Worm (Caenorhabditis elegans) whole organism, L4 larva: ENCODE data around the gene F41E6.5.
A peak's percentile ranks its signal among the peaks of the same experiment; 100 is the strongest.

Experiments
- D1046.2 ChIP-seq: fragments of 200-800 bp; sonication (Bioruptor generic); IDR thresholded peaks from 2 replicates; pipeline ENCODE4 v1.3.6; 2022; ENCODE audit warnings: missing genetic modification characterization, missing compliant biosample characterization
- F49E8.2 ChIP-seq: sonication (generic microtip); optimal IDR thresholded peaks from 2 replicates; lab custom pipeline; 2016; ENCODE audit warnings: missing compliant biosample characterization, mild to moderate bottlenecking, missing genetic modification characterization, borderline replicate concordance
- T26A8.4 ChIP-seq: fragments of 200-800 bp; sonication (Bioruptor generic); IDR thresholded peaks from 2 replicates; pipeline ENCODE4 v1.3.6; 2022; ENCODE audit warnings: missing genetic modification characterization, missing compliant biosample characterization
- Y105C5A.15 ChIP-seq: fragments of 200-800 bp; sonication (Bioruptor generic); IDR thresholded peaks from 2 replicates; pipeline ENCODE4 v1.3.6; 2022; ENCODE audit warnings: missing genetic modification characterization, missing compliant biosample characterization
- Y5F2A.4 ChIP-seq: fragments of 200-800 bp; sonication (Bioruptor generic); optimal IDR thresholded peaks from 2 replicates; lab custom pipeline; 2018; ENCODE audit warnings: mild to moderate bottlenecking, missing genetic modification characterization, missing compliant biosample characterization
- aha-1 ChIP-seq: fragments of 150-350 bp; peaks from one replicate; lab custom pipeline; 2014; ENCODE audit warnings: missing biosample characterization, missing genetic modification characterization
- aly-2 ChIP-seq: sonication (generic microtip); optimal IDR thresholded peaks from 2 replicates; lab custom pipeline; 2018; ENCODE audit warnings: missing biosample characterization, missing genetic modification characterization
- attf-4 ChIP-seq: sonication (generic microtip); optimal IDR thresholded peaks from 3 replicates; lab custom pipeline; 2017; ENCODE audit warnings: missing biosample characterization, missing genetic modification characterization
- ceh-62 ChIP-seq: sonication (generic microtip); optimal IDR thresholded peaks from 2 replicates; lab custom pipeline; 2017; ENCODE audit warnings: missing biosample characterization, missing genetic modification characterization
- ceh-82 ChIP-seq: sonication (generic microtip); optimal IDR thresholded peaks from 2 replicates; lab custom pipeline; 2017; ENCODE audit warnings: missing biosample characterization, missing genetic modification characterization
- cey-2 ChIP-seq: sonication (generic microtip); optimal IDR thresholded peaks from 3 replicates; lab custom pipeline; 2017; ENCODE audit warnings: missing genetic modification characterization, mild to moderate bottlenecking, missing compliant biosample characterization, antibody characterized with exemption, borderline replicate concordance; ENCODE audit not compliant: insufficient read depth
- daf-16 ChIP-seq, 3 experiments: sonication (generic microtip); optimal IDR thresholded peaks; 2 replicates each; lab custom pipeline; 2016 to 2017; ENCODE audit warnings: missing genetic modification characterization in 3 of 3, missing genetic modification reagents in 3 of 3, mild to moderate bottlenecking in 2 of 3, missing compliant biosample characterization in 2 of 3, missing biosample characterization in 1 of 3, moderate library complexity in 1 of 3
- daf-19 ChIP-seq: fragments of 200-800 bp; sonication (Bioruptor generic); conservative IDR thresholded peaks from 2 replicates; pipeline ENCODE4 v1.3.6; 2022; ENCODE audit warnings: missing genetic modification characterization, missing compliant biosample characterization
- dmd-6 ChIP-seq: fragments of 200-800 bp; sonication (Bioruptor generic); IDR thresholded peaks from 2 replicates; pipeline ENCODE4 v1.3.6; 2022; ENCODE audit warnings: missing genetic modification reagents, missing genetic modification characterization, missing compliant biosample characterization
- dmd-8 ChIP-seq: fragments of 200-800 bp; sonication (Bioruptor generic); IDR thresholded peaks from 2 replicates; pipeline ENCODE4 v1.3.6; 2022; ENCODE audit warnings: missing genetic modification characterization, missing compliant biosample characterization
- dmd-9 ChIP-seq: fragments of 200-800 bp; sonication (Bioruptor generic); IDR thresholded peaks from 2 replicates; pipeline ENCODE4 v1.3.6; 2022; ENCODE audit warnings: missing genetic modification reagents, missing genetic modification characterization, missing compliant biosample characterization
- dve-1 ChIP-seq: sonication (generic microtip); optimal IDR thresholded peaks from 2 replicates; lab custom pipeline; 2017; ENCODE audit warnings: antibody characterized with exemption, mild to moderate bottlenecking, missing genetic modification characterization, missing compliant biosample characterization; ENCODE audit not compliant: insufficient read depth
- egl-27 ChIP-seq: sonication (generic microtip); optimal IDR thresholded peaks from 3 replicates; lab custom pipeline; 2017; ENCODE audit warnings: missing biosample characterization, missing genetic modification reagents, missing genetic modification characterization
- egl-43 ChIP-seq: fragments of 200-800 bp; sonication (Bioruptor generic); IDR thresholded peaks from 2 replicates; pipeline ENCODE4 v1.3.6; 2022; ENCODE audit warnings: missing genetic modification reagents, missing genetic modification characterization, missing compliant biosample characterization
- gei-8 ChIP-seq: fragments of 200-800 bp; sonication (Bioruptor generic); optimal IDR thresholded peaks from 2 replicates; lab custom pipeline; 2018; ENCODE audit warnings: mild to moderate bottlenecking, missing genetic modification characterization, missing compliant biosample characterization
- hlh-30 ChIP-seq: sonication (generic microtip); optimal IDR thresholded peaks from 2 replicates; lab custom pipeline; 2017; ENCODE audit warnings: antibody characterized with exemption, mild to moderate bottlenecking, missing genetic modification characterization, missing compliant biosample characterization; ENCODE audit not compliant: insufficient read depth
- lim-7 ChIP-seq: fragments of 200-800 bp; sonication (Bioruptor generic); IDR thresholded peaks from 2 replicates; pipeline ENCODE4 v1.3.6; 2022; ENCODE audit warnings: missing genetic modification characterization, missing compliant biosample characterization
- lin-29 ChIP-seq: fragments of 200-800 bp; sonication (Bioruptor generic); IDR thresholded peaks from 2 replicates; pipeline ENCODE4 v1.3.6; 2022; ENCODE audit warnings: missing genetic modification reagents, missing genetic modification characterization, missing compliant biosample characterization
- lin-39 ChIP-seq: fragments of 150-350 bp; optimal IDR thresholded peaks from 2 replicates; lab custom pipeline; 2014; ENCODE audit warnings: missing biosample characterization, missing genetic modification reagents, missing genetic modification characterization
- lsy-2 ChIP-seq, 2 experiments: fragments of 150-350 bp in 1 of 2; sonication (generic microtip) in 1 of 2; optimal IDR thresholded peaks; 2 replicates each; lab custom pipeline; 2014 to 2017; ENCODE audit warnings: missing biosample characterization in 2 of 2, missing genetic modification characterization in 2 of 2
- madf-9 ChIP-seq: fragments of 200-800 bp; sonication (Bioruptor generic); conservative IDR thresholded peaks from 2 replicates; pipeline ENCODE4 v1.3.6; 2022; ENCODE audit warnings: missing genetic modification reagents, missing genetic modification characterization, missing compliant biosample characterization
- mep-1 ChIP-seq: fragments of 150-350 bp; sonication (generic microtip); optimal IDR thresholded peaks from 3 replicates; lab custom pipeline; 2014; ENCODE audit warnings: missing biosample characterization, missing genetic modification characterization
- mxl-3 ChIP-seq: fragments of 200-800 bp; sonication (Bioruptor generic); optimal IDR thresholded peaks from 2 replicates; lab custom pipeline; 2018; ENCODE audit warnings: mild to moderate bottlenecking, missing genetic modification characterization, missing compliant biosample characterization
- nhr-10 ChIP-seq: fragments of 150-350 bp; optimal IDR thresholded peaks from 2 replicates; lab custom pipeline; 2014; ENCODE audit warnings: missing biosample characterization, missing genetic modification characterization
- nhr-28 ChIP-seq: fragments of 150-350 bp; optimal IDR thresholded peaks from 2 replicates; lab custom pipeline; 2014; ENCODE audit warnings: missing biosample characterization, missing genetic modification characterization
- nhr-42 ChIP-seq: fragments of 200-800 bp; sonication (Bioruptor generic); IDR thresholded peaks from 2 replicates; pipeline ENCODE4 v1.3.6; 2022; ENCODE audit warnings: missing genetic modification characterization, missing compliant biosample characterization
- nhr-6 ChIP-seq: fragments of 150-350 bp; optimal IDR thresholded peaks from 2 replicates; lab custom pipeline; 2014; ENCODE audit warnings: missing biosample characterization, missing genetic modification characterization
- nhr-76 ChIP-seq: fragments of 150-350 bp; optimal IDR thresholded peaks from 2 replicates; lab custom pipeline; 2014; ENCODE audit warnings: missing biosample characterization, missing genetic modification characterization
- pha-4 ChIP-seq, 2 experiments: fragments of 150-350 bp in 1 of 2; fragments of 200-800 bp in 1 of 2; sonication (Bioruptor generic) in 1 of 2; IDR thresholded peaks in 1 of 2; optimal IDR thresholded peaks in 1 of 2; 2 replicates each; pipeline versions ENCODE4 v1.3.6 to Lab custom; 2014 to 2022; ENCODE audit warnings: missing genetic modification characterization in 2 of 2, missing genetic modification reagents in 2 of 2, missing biosample characterization in 1 of 2, missing compliant biosample characterization in 1 of 2
- pqm-1 ChIP-seq: sonication (generic microtip); optimal IDR thresholded peaks from 2 replicates; lab custom pipeline; 2017; ENCODE audit warnings: missing biosample characterization, missing genetic modification characterization
- rbr-2 ChIP-seq: sonication (generic microtip); optimal IDR thresholded peaks from 2 replicates; lab custom pipeline; 2016; ENCODE audit warnings: missing genotype, missing genetic modification characterization, missing compliant biosample characterization
- skn-1 ChIP-seq: fragments of 150-350 bp; optimal IDR thresholded peaks from 2 replicates; lab custom pipeline; 2014; ENCODE audit warnings: missing biosample characterization, missing genetic modification characterization
- snpc-1.2 ChIP-seq: fragments of 200-800 bp; sonication (Bioruptor generic); IDR thresholded peaks from 2 replicates; pipeline ENCODE4 v1.3.6; 2022; ENCODE audit warnings: missing genetic modification reagents, missing genetic modification characterization, missing compliant biosample characterization
- snpc-4 ChIP-seq: fragments of 150-350 bp; optimal IDR thresholded peaks from 2 replicates; lab custom pipeline; 2014; ENCODE audit warnings: missing biosample characterization, missing genetic modification characterization
- spr-3 ChIP-seq: fragments of 200-800 bp; sonication (Bioruptor generic); optimal IDR thresholded peaks from 2 replicates; lab custom pipeline; 2018; ENCODE audit warnings: mild to moderate bottlenecking, missing genetic modification characterization, missing compliant biosample characterization
- unc-39 ChIP-seq: sonication (generic microtip); optimal IDR thresholded peaks from 2 replicates; lab custom pipeline; 2017; ENCODE audit warnings: missing biosample characterization, missing genetic modification characterization
- unc-62 ChIP-seq, 3 experiments: fragments of 150-350 bp in 1 of 3; sonication (generic microtip); optimal IDR thresholded peaks in 2 of 3; peaks in 1 of 3; 1 replicate in 1 of 3; 2 replicates in 2 of 3; lab custom pipeline; 2014 to 2017; ENCODE audit warnings: missing biosample characterization in 3 of 3, missing genetic modification characterization in 3 of 3, missing genetic modification reagents in 3 of 3, missing genotype in 1 of 3
- zfp-2 ChIP-seq: sonication (generic microtip); optimal IDR thresholded peaks from 2 replicates; lab custom pipeline; 2016; ENCODE audit warnings: mild to moderate bottlenecking, missing genetic modification characterization, missing compliant biosample characterization
- zip-11 ChIP-seq: fragments of 200-800 bp; sonication (Bioruptor generic); IDR thresholded peaks from 2 replicates; pipeline ENCODE4 v1.3.6; 2022; ENCODE audit warnings: missing genetic modification characterization, missing compliant biosample characterization

Gene F41E6.5

DNA sequence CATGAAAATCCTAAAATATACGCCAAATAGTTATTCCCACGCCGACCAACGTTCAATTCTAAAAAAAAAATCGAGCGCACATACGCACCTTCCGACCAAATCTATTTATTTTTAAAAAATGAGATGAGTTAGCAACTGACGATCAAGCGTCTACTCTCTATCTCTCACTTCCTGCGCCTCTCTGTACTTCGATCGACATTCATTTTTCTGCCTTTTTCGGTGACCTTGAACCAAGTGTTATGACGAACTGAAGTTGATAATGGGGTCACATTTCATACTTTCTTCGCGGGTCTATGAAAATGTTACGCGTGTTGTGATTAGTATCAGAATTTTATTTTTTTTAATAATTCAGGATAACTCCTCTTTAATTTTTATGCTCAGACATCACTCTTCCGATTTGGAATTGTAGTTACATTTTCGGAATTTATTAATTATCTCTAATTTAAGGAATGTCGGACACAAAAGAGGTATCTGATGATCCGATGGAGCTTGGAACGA, 4.1 kb downstream of the F41E6.5 start, which contains the start of gene smk-1 (continued):
- TF ChIP-seq cey-2 (no peak), Y5F2A.4 (GFP tag; lab: Kevin White, UChicago) (no peak), aly-2 (tag; lab: Kevin White, UChicago) (no peak), nhr-10 (tag; lab: Kevin White, UChicago) (no peak), lin-39 (no peak), dve-1 (tag; lab: Kevin White, UChicago) (peak; percentile 18), lim-7 (GFP tag; lab: Robert Waterston, UW) (no peak), F49E8.2 (no peak), ceh-62 (tag; lab: Kevin White, UChicago) (no peak), nhr-6 (tag; lab: Kevin White, UChicago) (no peak), nhr-76 (no peak), egl-43 (GFP tag; lab: Robert Waterston, UW) (no peak), hlh-30 (tag; lab: Kevin White, UChicago) (peak; percentile 63), snpc-1.2 (0 out of 2 replicates have a peak, but pooled peaks have one; percentile 9), pha-4 (GFP tag; IDR thresholded peaks at IDR 0.05; lab: Robert Waterston, UW) (no peak), pha-4 (tag; optimal IDR thresholded peaks at IDR 0.05; lab: Kevin White, UChicago) (no peak), spr-3 (no peak), mxl-3 (no peak), daf-19 (GFP tag; lab: Robert Waterston, UW) (no peak), pqm-1 (tag; lab: Kevin White, UChicago) (no peak), gei-8 (GFP tag; lab: Kevin White, UChicago) (no peak), lsy-2 (tag; optimal IDR thresholded peaks at IDR 0.05; lab: Kevin White, UChicago) (peak in 1 of 2 experiments; percentile 50), snpc-4 (tag; lab: Kevin White, UChicago) (no peak), mep-1 (peak; percentile 28), unc-39 (tag; lab: Kevin White, UChicago) (no peak), unc-62 (GFP tag; optimal IDR thresholded peaks at IDR 0.05 in 1 of 2; lab: Kevin White, UChicago) (peak in 1 of 2 experiments; percentile 61), unc-62 (tag; optimal IDR thresholded peaks at IDR 0.05; lab: Kevin White, UChicago) (no peak), daf-16 (GFP tag; optimal IDR thresholded peaks at IDR 0.05; lab: Kevin White, UChicago) (no peak), daf-16 (tag; optimal IDR thresholded peaks at IDR 0.05; lab: Kevin White, UChicago) (peak; percentile 9), egl-27 (tag; lab: Kevin White, UChicago) (no peak), madf-9 (no peak), zfp-2 (no peak), T26A8.4 (no peak), zip-11 (no peak), Y105C5A.15 (GFP tag; lab: Robert Waterston, UW) (no peak), dmd-8 (GFP tag; lab: Robert Waterston, UW) (no peak), rbr-2 (tag; lab: Kevin White, UChicago) (no peak), lin-29 (GFP tag; lab: Robert Waterston, UW) (no peak), ceh-82 (tag; lab: Kevin White, UChicago) (no peak), attf-4 (tag; lab: Kevin White, UChicago) (no peak), D1046.2 (no peak), aha-1 (tag; lab: Kevin White, UChicago) (no peak), nhr-42 (GFP tag; lab: Robert Waterston, UW) (no peak), nhr-28 (tag; lab: Kevin White, UChicago) (peak; percentile 59), dmd-9 (GFP tag; lab: Robert Waterston, UW) (no peak), skn-1 (tag; lab: Kevin White, UChicago) (no peak), dmd-6 (GFP tag; lab: Robert Waterston, UW) (peak; percentile 37; the same call in 1 of the 2 replicates)
